Worm (Caenorhabditis elegans): ENCODE results near the gene nspd-6.

ce11 chrIV:5215092-5215491 is 49.6 kb upstream of the nspd-6 start, which contains the start of gene Y59E9AL.4:
- TF ChIP-seq ztf-29 (GFP tag; IDR thresholded peaks at IDR 0.05): no peak
- TF ChIP-seq ref-1 (GFP tag; conservative IDR thresholded peaks at IDR 0.05): no peak
- TF ChIP-seq ztf-23 (GFP tag; IDR thresholded peaks at IDR 0.05): no peak

Data from whole organism, midembryonic.